Fruit fly (Drosophila melanogaster) whole organism, embryonic: ENCODE results near the gene Dlip1.

ENCODE experiments used
- Antp ChIP-seq: fragments of 200-800 bp; sonication (Bioruptor generic); optimal IDR thresholded peaks from 3 replicates; lab custom pipeline; 2016; ENCODE audit warnings: missing biosample characterization, missing genetic modification characterization
- Awh ChIP-seq: fragments of 200-800 bp; sonication (Bioruptor generic); IDR thresholded peaks from 2 replicates; pipeline ENCODE4, ENCODE4 v1.3.6; 2022; ENCODE audit warnings: missing biosample characterization, missing genetic modification characterization
- Blimp-1 ChIP-seq: fragments of 200-800 bp; sonication (Bioruptor generic); optimal IDR thresholded peaks from 3 replicates; lab custom pipeline; 2018; ENCODE audit warnings: missing biosample characterization, missing genetic modification characterization, mild to moderate bottlenecking, moderate library complexity, missing genetic modification reagents
- CG11456 ChIP-seq: fragments of 200-800 bp; sonication (Bioruptor generic); IDR thresholded peaks from 3 replicates; pipeline ENCODE4 v1.3.6; 2022; ENCODE audit warnings: missing biosample characterization, missing genetic modification characterization
- CG12299 ChIP-seq: fragments of 200-800 bp; sonication (Bioruptor generic); optimal IDR thresholded peaks from 2 replicates; lab custom pipeline; 2018; ENCODE audit warnings: missing biosample characterization, mild to moderate bottlenecking, missing genetic modification characterization
- CG12769 ChIP-seq: fragments of 200-800 bp; sonication (Bioruptor generic); optimal IDR thresholded peaks from 2 replicates; lab custom pipeline; 2019; ENCODE audit warnings: missing biosample characterization, mild to moderate bottlenecking, missing genetic modification characterization, moderate library complexity
- CG14441 ChIP-seq: fragments of 200-800 bp; sonication (Bioruptor generic); IDR thresholded peaks from 2 replicates; pipeline ENCODE4 v1.3.6; 2022; ENCODE audit warnings: missing biosample characterization, missing genetic modification characterization
- CG14667 ChIP-seq: fragments of 200-800 bp; sonication (Bioruptor generic); IDR thresholded peaks from 2 replicates; pipeline ENCODE4 v1.3.6; 2022; ENCODE audit warnings: missing biosample characterization, missing genetic modification characterization
- CG14710 ChIP-seq: fragments of 200-800 bp; sonication (Bioruptor generic); optimal IDR thresholded peaks from 3 replicates; lab custom pipeline; 2019; ENCODE audit warnings: missing biosample characterization, mild to moderate bottlenecking, missing genetic modification characterization, moderate library complexity
- CG14965 ChIP-seq: fragments of 200-800 bp; sonication (Bioruptor generic); optimal IDR thresholded peaks from 2 replicates; lab custom pipeline; 2016; ENCODE audit warnings: missing biosample characterization, missing genetic modification characterization, borderline replicate concordance
- CG15514 ChIP-seq: fragments of 200-800 bp; sonication (Bioruptor generic); optimal IDR thresholded peaks from 3 replicates; lab custom pipeline; 2017; ENCODE audit warnings: missing biosample characterization, missing genetic modification characterization, mild to moderate bottlenecking, moderate library complexity, missing genetic modification reagents
- CG3065 ChIP-seq: fragments of 200-800 bp; sonication (Bioruptor generic); optimal IDR thresholded peaks from 2 replicates; lab custom pipeline; 2016; ENCODE audit warnings: missing biosample characterization, missing genetic modification characterization
- CG32772 ChIP-seq: fragments of 200-800 bp; sonication (Bioruptor generic); IDR thresholded peaks from 2 replicates; pipeline ENCODE4 v1.3.6; 2022; ENCODE audit warnings: missing biosample characterization, missing genetic modification characterization
- CG43689 ChIP-seq: fragments of 200-800 bp; sonication (Bioruptor generic); IDR thresholded peaks from 2 replicates; pipeline ENCODE4 v1.3.6; 2022; ENCODE audit warnings: missing biosample characterization, missing genetic modification characterization
- CG6683 ChIP-seq: fragments of 200-800 bp; sonication (Bioruptor generic); optimal IDR thresholded peaks from 2 replicates; lab custom pipeline; 2017; ENCODE audit warnings: missing biosample characterization, mild to moderate bottlenecking, missing genetic modification characterization, missing genetic modification reagents
- CG9437 ChIP-seq: fragments of 200-800 bp; sonication (Bioruptor generic); optimal IDR thresholded peaks from 2 replicates; lab custom pipeline; 2018; ENCODE audit warnings: missing biosample characterization, mild to moderate bottlenecking, missing genetic modification characterization
- CG9609 ChIP-seq: fragments of 200-800 bp; sonication (Bioruptor generic); optimal IDR thresholded peaks from 3 replicates; lab custom pipeline; 2016; ENCODE audit warnings: missing biosample characterization, missing genetic modification characterization
- Dp ChIP-seq: fragments of 200-800 bp; sonication (Bioruptor generic); optimal IDR thresholded peaks from 2 replicates; lab custom pipeline; 2018; ENCODE audit warnings: missing biosample characterization, mild to moderate bottlenecking, missing genetic modification characterization, moderate library complexity
- E2f2 ChIP-seq: fragments of 200-800 bp; sonication (Bioruptor generic); IDR thresholded peaks from 2 replicates; pipeline ENCODE4 v1.3.6; 2022; ENCODE audit warnings: missing biosample characterization, missing genetic modification characterization
- Eip74EF ChIP-seq, 2 experiments: fragments of 200-800 bp in 1 of 2; fragments of >200 bp in 1 of 2; sonication (Bioruptor generic) in 1 of 2; optimal IDR thresholded peaks; 2 replicates each; lab custom pipeline; 2017 to 2019; ENCODE audit warnings: missing biosample characterization in 2 of 2, missing genetic modification characterization in 2 of 2, mild to moderate bottlenecking in 1 of 2, moderate library complexity in 1 of 2
- Ets65A ChIP-seq: fragments of 200-800 bp; sonication (Bioruptor generic); peaks from one replicate; lab custom pipeline; 2016; ENCODE audit warnings: missing biosample characterization, missing genetic modification characterization
- Gug ChIP-seq: fragments of 200-800 bp; sonication (Bioruptor generic); IDR thresholded peaks from 4 replicates; pipeline ENCODE4 v1.3.6; 2022; ENCODE audit warnings: missing biosample characterization, missing genetic modification characterization
- HLH54F ChIP-seq: fragments of 200-800 bp; sonication (Bioruptor generic); optimal IDR thresholded peaks from 3 replicates; lab custom pipeline; 2016; ENCODE audit warnings: missing biosample characterization, missing genetic modification characterization
- HLHmδ ChIP-seq: fragments of 200-800 bp; sonication (Bioruptor generic); optimal IDR thresholded peaks from 2 replicates; lab custom pipeline; 2018; ENCODE audit warnings: missing biosample characterization, mild to moderate bottlenecking, missing genetic modification characterization, moderate library complexity
- MESR4 ChIP-seq: fragments of 200-800 bp; sonication (Bioruptor generic); optimal IDR thresholded peaks from 2 replicates; lab custom pipeline; 2018; ENCODE audit warnings: missing biosample characterization, mild to moderate bottlenecking, missing genetic modification characterization, moderate library complexity
- Mrtf ChIP-seq: fragments of 200-800 bp; sonication (Bioruptor generic); IDR thresholded peaks from 3 replicates; pipeline ENCODE4 v1.3.6; 2022; ENCODE audit warnings: missing biosample characterization, missing genetic modification characterization
- Myb ChIP-seq: fragments of 200-800 bp; sonication (Bioruptor generic); optimal IDR thresholded peaks from 2 replicates; lab custom pipeline; 2016; ENCODE audit warnings: missing biosample characterization, missing genetic modification characterization
- NK7.1 ChIP-seq: fragments of 200-800 bp; sonication (Bioruptor generic); optimal IDR thresholded peaks from 3 replicates; lab custom pipeline; 2016; ENCODE audit warnings: missing biosample characterization, missing genetic modification characterization
- Nf-YB ChIP-seq: fragments of 200-800 bp; sonication (Bioruptor generic); optimal IDR thresholded peaks from 3 replicates; lab custom pipeline; 2019; ENCODE audit warnings: missing biosample characterization, mild to moderate bottlenecking, missing genetic modification characterization, moderate library complexity
- Trl ChIP-seq, 3 experiments: fragments of >200 bp in 2 of 3; fragments of 200-800 bp in 1 of 3; sonication (Bioruptor generic) in 1 of 3; optimal IDR thresholded peaks; 2 replicates in 1 of 3; 3 replicates in 2 of 3; lab custom pipeline; 2016 to 2017; ENCODE audit warnings: missing biosample characterization in 1 of 3, missing genetic modification characterization in 1 of 3
- ase ChIP-seq: fragments of 200-800 bp; sonication (Bioruptor generic); IDR thresholded peaks from 3 replicates; pipeline ENCODE4 v1.3.6; 2022; ENCODE audit warnings: missing biosample characterization, missing genetic modification characterization
- bsh ChIP-seq, 2 experiments: fragments of 200-800 bp; sonication (Bioruptor generic); optimal IDR thresholded peaks; 2 replicates each; lab custom pipeline; 2017 to 2018; ENCODE audit warnings: mild to moderate bottlenecking in 2 of 2, missing biosample characterization in 2 of 2, missing genetic modification characterization in 2 of 2, moderate library complexity in 1 of 2
- btn ChIP-seq: fragments of 200-800 bp; sonication (Bioruptor generic); optimal IDR thresholded peaks from 2 replicates; lab custom pipeline; 2016; ENCODE audit warnings: missing biosample characterization, missing genetic modification characterization
- cg ChIP-seq: fragments of 200-800 bp; sonication (Bioruptor generic); optimal IDR thresholded peaks from 3 replicates; lab custom pipeline; 2019; ENCODE audit warnings: missing biosample characterization, mild to moderate bottlenecking, missing genetic modification characterization, moderate library complexity
- chinmo ChIP-seq: fragments of 200-800 bp; sonication (Bioruptor generic); IDR thresholded peaks from 4 replicates; pipeline ENCODE4 v1.3.6; 2022; ENCODE audit warnings: missing biosample characterization, missing genetic modification characterization; ENCODE audit not compliant: partially characterized antibody
- dan ChIP-seq: fragments of 200-800 bp; sonication (Bioruptor generic); IDR thresholded peaks from 2 replicates; pipeline ENCODE4 v1.3.6; 2022; ENCODE audit warnings: missing biosample characterization, missing genetic modification characterization
- exex ChIP-seq: fragments of 200-800 bp; sonication (Bioruptor generic); optimal IDR thresholded peaks from 4 replicates; lab custom pipeline; 2018; ENCODE audit warnings: missing biosample characterization, mild to moderate bottlenecking, missing genetic modification characterization, moderate library complexity
- fd64A ChIP-seq: fragments of 200-800 bp; sonication (Bioruptor generic); optimal IDR thresholded peaks from 3 replicates; lab custom pipeline; 2018; ENCODE audit warnings: missing biosample characterization, mild to moderate bottlenecking, missing genetic modification characterization
- fru ChIP-seq: fragments of >200 bp; optimal IDR thresholded peaks from 2 replicates; lab custom pipeline; 2017
- grau ChIP-seq: fragments of 200-800 bp; optimal IDR thresholded peaks from 3 replicates; lab custom pipeline; 2019; ENCODE audit warnings: missing biosample characterization, mild to moderate bottlenecking, missing genetic modification characterization, moderate library complexity
- jumu ChIP-seq: fragments of 200-800 bp; sonication (Bioruptor generic); optimal IDR thresholded peaks from 3 replicates; lab custom pipeline; 2016; ENCODE audit warnings: missing biosample characterization, missing genetic modification characterization
- knrl ChIP-seq: fragments of 200-800 bp; sonication (Bioruptor generic); IDR thresholded peaks from 3 replicates; pipeline ENCODE4 v1.3.6; 2022; ENCODE audit warnings: missing biosample characterization, missing genetic modification characterization; ENCODE audit not compliant: partially characterized antibody
- onecut ChIP-seq: fragments of 200-800 bp; sonication (Bioruptor generic); IDR thresholded peaks from 2 replicates; pipeline ENCODE4 v1.3.6; 2022; ENCODE audit warnings: missing biosample characterization, missing genetic modification characterization
- pb ChIP-seq: fragments of 200-800 bp; sonication (Bioruptor generic); optimal IDR thresholded peaks from 3 replicates; lab custom pipeline; 2016; ENCODE audit warnings: missing biosample characterization, missing genetic modification characterization
- pho ChIP-seq: fragments of 200-800 bp; sonication (Bioruptor generic); optimal IDR thresholded peaks from 2 replicates; lab custom pipeline; 2016; ENCODE audit warnings: missing biosample characterization, missing genetic modification characterization
- pzg ChIP-seq: fragments of 200-800 bp; sonication (Bioruptor generic); optimal IDR thresholded peaks from 3 replicates; lab custom pipeline; 2018; ENCODE audit warnings: missing biosample characterization, mild to moderate bottlenecking, missing genetic modification characterization, moderate library complexity
- schlank ChIP-seq: fragments of 200-800 bp; sonication (Bioruptor generic); optimal IDR thresholded peaks from 2 replicates; lab custom pipeline; 2018; ENCODE audit warnings: missing biosample characterization, mild to moderate bottlenecking, missing genetic modification characterization
- sens ChIP-seq: fragments of 200-800 bp; sonication (Bioruptor generic); peaks from one replicate; lab custom pipeline; 2016; ENCODE audit warnings: missing biosample characterization, missing genetic modification characterization
- slou ChIP-seq: fragments of 200-800 bp; sonication (Bioruptor generic); optimal IDR thresholded peaks from 3 replicates; lab custom pipeline; 2016; ENCODE audit warnings: missing biosample characterization, missing genetic modification characterization
- z ChIP-seq: fragments of 200-800 bp; sonication (Bioruptor generic); IDR thresholded peaks from 3 replicates; pipeline ENCODE4 v1.3.6; 2022; ENCODE audit warnings: missing biosample characterization, missing genetic modification characterization

The Dlip1 gene

dm6 chrX:9190555-9191184 lies 32.2 kb downstream of the Dlip1 start, which contains the start of gene CG12115:
TSS of gene CG12115 (minus strand) at chrX:9190605.
- TF ChIP-seq cg (no peak), Mrtf (no peak), CG15514 (GFP tag; lab: Kevin White, UChicago) (peak; percentile 2), pho (GFP tag; lab: Kevin White, UChicago) (no peak), NK7.1 (GFP tag; lab: Kevin White, UChicago) (no peak), slou (GFP tag; lab: Kevin White, UChicago) (no peak), dan (GFP tag; lab: Robert Waterston, UW) (no peak), CG9437 (GFP tag; lab: Kevin White, UChicago) (no peak), Awh (GFP tag; lab: Robert Waterston, UW) (no peak), chinmo (no peak), Trl (optimal IDR thresholded peaks at IDR 0.05; lab: Kevin White, UChicago) (peak in 1 of 2 experiments; percentile 80), Trl (GFP tag; optimal IDR thresholded peaks at IDR 0.05; lab: Kevin White, UChicago) (no peak), sens (peak; percentile 32), exex (tag; lab: Kevin White, UChicago) (peak; percentile 92)

dm6 chrX:9191357-9191756 lies 32.9 kb downstream of the Dlip1 start, which contains the start of gene CG12057:
TSS of gene CG12057 (plus strand) at chrX:9191657.
- TF ChIP-seq CG3065 (GFP tag; lab: Kevin White, UChicago) (no peak), CG6683 (GFP tag; lab: Kevin White, UChicago) (no peak), pb (GFP tag; lab: Kevin White, UChicago) (no peak), HLHmδ (GFP tag; lab: Kevin White, UChicago) (no peak), CG9609 (GFP tag; lab: Kevin White, UChicago) (no peak), Eip74EF (GFP tag; optimal IDR thresholded peaks at IDR 0.05; lab: Kevin White, UChicago) (no peak), CG32772 (GFP tag; lab: Robert Waterston, UW) (no peak), jumu (GFP tag; lab: Kevin White, UChicago) (no peak), Blimp-1 (GFP tag; lab: Kevin White, UChicago) (no peak), HLH54F (GFP tag; lab: Kevin White, UChicago) (no peak), CG14441 (no peak), schlank (tag; lab: Kevin White, UChicago) (no peak), CG11456 (no peak), CG43689 (no peak), CG14667 (no peak), onecut (GFP tag; lab: Robert Waterston, UW) (no peak), ase (no peak), Antp (GFP tag; lab: Kevin White, UChicago) (no peak), btn (GFP tag; lab: Kevin White, UChicago) (no peak)

dm6 chrX:9192429-9192828 lies 34.0 kb downstream of the Dlip1 start, which contains the start of gene CG12056:
TSS of gene CG12056 (plus strand) at chrX:9192669.
- TF ChIP-seq bsh (GFP tag; optimal IDR thresholded peaks at IDR 0.05; lab: Kevin White, UChicago) (no peak), Nf-YB (no peak), Ets65A (peak; percentile 20), Dp (peak; percentile 56), grau (tag; lab: Kevin White, UChicago) (peak; percentile 22), CG12299 (tag; lab: Kevin White, UChicago) (no peak), CG12769 (tag; lab: Kevin White, UChicago) (no peak), fd64A (GFP tag; lab: Kevin White, UChicago) (no peak), CG14965 (GFP tag; lab: Kevin White, UChicago) (no peak), Myb (GFP tag; lab: Kevin White, UChicago) (peak; percentile 62), MESR4 (GFP tag; lab: Kevin White, UChicago) (peak; percentile 31), knrl (GFP tag; lab: Robert Waterston, UW) (no peak), CG14710 (tag; lab: Kevin White, UChicago) (no peak), pzg (GFP tag; lab: Kevin White, UChicago) (peak; percentile 23), z (GFP tag; lab: Robert Waterston, UW) (no peak), fru (lab: Kevin White, UChicago) (no peak), E2f2 (GFP tag; lab: Robert Waterston, UW) (peak; percentile 61), Gug (GFP tag; lab: Robert Waterston, UW) (no peak)
